Worm (Caenorhabditis elegans): ENCODE measurements around the gene E02H9.1.

- TF ChIP-seq ztf-11 (tag; optimal IDR thresholded peaks at IDR 0.05) (no peak), unc-39 (tag; optimal IDR thresholded peaks at IDR 0.05) (no peak), unc-62 (GFP tag; optimal IDR thresholded peaks at IDR 0.05) (no peak), nhr-12 (tag; optimal IDR thresholded peaks at IDR 0.05) (no peak), M03D4.4 (tag; optimal IDR thresholded peaks at IDR 0.05) (no peak), mls-2 (tag; optimal IDR thresholded peaks at IDR 0.05) (no peak), lin-13 (tag; optimal IDR thresholded peaks at IDR 0.05) (no peak), nhr-237 (tag; optimal IDR thresholded peaks at IDR 0.05) (no peak), elt-3 (tag; optimal IDR thresholded peaks at IDR 0.05) (no peak)
These were observed 14.5 kb downstream of the E02H9.1 start for ce11 chrIII:2482754-2483153.

Data from whole organism, mixed stage, embryonic.